Worm (Caenorhabditis elegans): Measurements from ENCODE around the gene nep-16.

nep-16 gene

DNA sequence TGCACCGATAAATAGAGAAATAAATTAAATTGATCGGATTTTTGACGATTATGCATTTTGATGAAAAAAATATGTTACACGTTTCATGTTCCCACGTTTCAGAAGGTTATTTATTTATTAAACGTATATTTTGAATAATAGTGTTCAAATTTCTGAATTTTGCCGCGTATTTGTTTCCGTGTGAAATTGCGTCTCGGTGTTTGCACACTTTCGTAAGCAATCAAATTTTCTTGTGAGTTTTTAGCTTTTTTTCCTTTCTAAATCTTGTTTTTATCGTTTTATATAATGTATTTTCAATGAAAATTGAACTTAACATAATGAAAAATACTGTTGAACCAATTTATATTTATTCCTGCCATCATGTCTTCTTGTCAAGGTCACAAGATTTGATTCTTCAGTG, 9.1 kb downstream of the nep-16 start, which contains the start of gene F45E4.6:
TSS of gene F45E4.6 (minus strand) at position 14 of the 400 bp plus-strand sequence.
- TF ChIP-seq unc-62 (GFP tag; optimal IDR thresholded peaks at IDR 0.05), result no peak

DNA sequence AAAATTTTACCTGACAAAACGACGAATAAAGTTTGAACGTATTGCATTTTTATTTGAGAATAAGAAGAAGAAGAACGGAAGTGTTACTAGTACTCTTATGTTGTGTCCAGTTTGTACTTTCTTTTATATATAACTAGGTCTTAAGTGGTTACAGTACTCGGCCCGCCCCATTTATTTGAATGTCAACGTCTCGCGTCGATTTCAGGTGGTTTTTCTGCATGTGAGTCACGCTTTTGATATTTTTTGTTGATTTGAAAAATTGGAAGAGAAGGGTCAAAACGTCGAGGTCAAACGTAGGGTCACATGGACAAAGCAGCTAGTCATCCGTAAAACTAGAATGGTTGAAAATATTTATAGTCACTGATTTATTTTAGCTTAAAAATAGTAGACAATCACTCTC, 12.7 kb downstream of the nep-16 start, which contains the start of gene F45E4.5:
TSS of gene F45E4.5 (minus strand) at position 101 of the 400 bp plus-strand sequence.
- TF ChIP-seq unc-62 (GFP tag; optimal IDR thresholded peaks at IDR 0.05), result no peak

DNA sequence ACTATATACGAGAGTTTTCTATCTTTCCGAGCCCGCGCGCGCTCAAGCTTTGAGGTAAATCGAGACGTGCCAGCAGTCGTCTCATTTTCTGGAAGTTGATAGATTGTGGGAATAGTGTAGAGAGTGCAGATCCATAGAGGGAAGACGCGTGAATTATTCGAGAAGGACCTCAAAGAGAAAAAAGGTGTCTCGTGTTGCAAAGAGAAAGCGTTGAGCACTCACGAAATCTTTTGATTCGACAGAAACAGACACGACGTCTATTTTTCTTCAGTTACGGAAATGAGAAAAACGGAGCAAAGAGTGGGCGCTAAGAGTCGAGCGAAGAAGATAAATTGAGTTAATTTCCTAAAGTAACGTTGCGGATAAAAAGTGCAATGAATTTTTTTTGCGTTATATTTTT, 17.8 kb downstream of the nep-16 start:
- TF ChIP-seq unc-62 (GFP tag; optimal IDR thresholded peaks at IDR 0.05), result no peak

DNA sequence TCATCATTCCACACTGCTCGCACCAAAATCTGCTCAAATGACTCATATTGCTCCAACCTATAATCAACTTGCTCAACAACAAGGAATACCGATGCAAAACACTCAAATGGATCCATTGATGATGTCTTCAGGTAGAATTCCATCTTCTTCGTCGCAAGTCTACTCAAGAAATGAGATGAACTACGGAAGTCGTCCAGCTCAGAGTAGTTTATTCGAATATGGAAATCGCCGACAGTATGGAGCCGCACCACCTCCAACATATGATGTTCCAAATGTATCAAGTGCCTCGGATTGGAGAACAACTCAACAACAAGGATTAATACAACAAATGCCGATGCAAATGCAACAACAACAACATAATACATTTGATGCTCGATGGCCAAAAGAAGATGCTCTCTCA, 18.6 kb downstream of the nep-16 start:
- TF ChIP-seq unc-62 (GFP tag; optimal IDR thresholded peaks at IDR 0.05), result no peak

DNA sequence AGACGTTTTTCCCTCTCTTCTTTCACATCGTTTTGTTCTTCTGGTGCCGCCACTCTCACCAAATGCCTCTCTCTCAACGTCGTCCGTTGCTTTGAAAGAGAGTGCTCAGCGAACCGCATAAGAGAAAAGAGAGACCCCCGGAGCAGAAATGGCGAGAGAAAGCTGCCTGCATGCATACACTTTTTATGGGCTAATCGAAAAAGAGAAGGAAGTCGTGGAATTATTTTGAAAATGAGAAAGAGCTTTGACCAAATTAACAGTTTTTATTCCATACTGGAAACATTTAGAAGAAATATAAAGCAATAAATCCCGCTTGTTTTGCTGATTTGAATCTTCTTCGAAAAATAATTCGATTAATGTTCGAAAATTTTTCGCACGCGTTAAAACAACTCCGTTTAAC, 21.2 kb downstream of the nep-16 start:
- no peak for TF ChIP-seq unc-62 (GFP tag; optimal IDR thresholded peaks at IDR 0.05)

DNA sequence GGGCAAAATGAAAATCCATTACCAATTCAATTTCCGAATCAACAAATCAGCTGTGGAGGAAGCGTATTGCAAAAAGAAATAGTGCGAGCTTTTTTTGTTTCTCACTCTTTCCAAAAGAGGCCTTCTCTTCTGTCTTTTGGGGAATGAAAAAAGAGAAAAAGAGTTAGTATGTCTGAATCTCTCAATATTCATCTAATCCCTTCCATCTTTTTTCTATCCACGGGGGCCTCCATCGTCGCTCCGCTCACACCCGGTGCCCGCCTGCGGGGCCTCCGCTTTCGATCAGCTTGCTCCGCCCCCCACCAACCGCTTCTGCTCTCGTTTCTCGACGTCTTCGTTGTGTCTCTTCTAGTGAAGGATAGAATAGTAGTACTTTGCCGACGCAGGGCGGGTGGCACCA, 22.4 kb downstream of the nep-16 start:
- no peak for TF ChIP-seq unc-62 (GFP tag; optimal IDR thresholded peaks at IDR 0.05)

DNA sequence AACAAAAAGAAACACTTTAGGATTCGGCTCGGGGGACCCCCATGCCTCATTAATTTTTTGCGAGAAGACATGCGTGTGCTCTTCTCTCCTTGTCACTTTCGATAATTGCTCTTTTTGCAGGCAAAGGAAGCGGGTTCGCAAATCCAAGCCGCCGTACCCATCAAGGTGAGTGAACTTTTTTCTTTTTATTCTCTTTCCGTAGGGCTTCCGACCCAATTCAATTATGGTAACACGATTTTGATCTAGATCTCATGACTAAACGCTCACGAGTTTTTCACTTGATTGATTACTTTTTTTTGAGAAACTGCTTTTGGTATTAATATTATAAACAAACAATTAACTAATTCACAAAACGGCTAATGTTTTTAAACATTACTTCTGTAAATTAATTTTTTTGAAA, 29.1 kb downstream of the nep-16 start:
- TF ChIP-seq unc-62 (GFP tag; optimal IDR thresholded peaks at IDR 0.05), result no peak

DNA sequence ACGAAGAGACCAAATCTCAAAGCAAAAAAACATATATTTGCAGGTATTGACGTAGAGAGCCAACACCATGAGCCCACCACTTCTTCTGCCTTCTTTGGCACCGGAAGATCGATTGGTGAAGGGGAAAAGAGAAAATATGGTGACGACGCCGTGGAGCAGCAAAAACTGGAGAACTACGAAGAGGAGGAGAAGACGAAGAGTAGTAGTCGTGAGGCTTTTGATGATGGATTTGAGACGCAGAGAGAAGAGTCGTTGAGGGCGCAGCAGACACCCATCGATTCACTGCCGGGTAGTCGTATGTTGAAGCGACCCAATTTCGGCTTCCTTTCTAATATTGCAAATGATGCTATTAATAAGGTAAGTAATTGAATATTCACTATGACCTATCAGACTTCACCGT, 30.3 kb downstream of the nep-16 start:
- TF ChIP-seq unc-62 (GFP tag; optimal IDR thresholded peaks at IDR 0.05), result no peak

DNA sequence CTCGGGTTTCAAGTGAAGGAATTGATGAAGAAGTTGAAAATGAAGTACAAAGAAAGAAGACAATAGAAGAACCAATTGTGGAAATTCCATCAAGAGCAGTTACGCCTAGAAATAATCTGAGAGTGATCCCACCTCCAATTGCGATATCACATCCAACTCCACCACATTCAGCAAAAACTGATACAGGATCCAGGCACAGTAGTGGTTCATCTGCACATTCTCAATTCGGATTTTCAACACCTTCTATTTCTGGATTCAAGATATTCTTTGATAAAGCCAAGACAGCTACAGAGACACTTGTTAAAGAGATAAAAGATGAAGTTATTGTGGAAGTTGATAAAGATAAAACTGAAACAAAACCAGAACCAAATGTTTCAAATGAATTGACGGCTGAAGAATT, 33.5 kb downstream of the nep-16 start:
- TF ChIP-seq unc-62 (GFP tag; optimal IDR thresholded peaks at IDR 0.05), result no peak

DNA sequence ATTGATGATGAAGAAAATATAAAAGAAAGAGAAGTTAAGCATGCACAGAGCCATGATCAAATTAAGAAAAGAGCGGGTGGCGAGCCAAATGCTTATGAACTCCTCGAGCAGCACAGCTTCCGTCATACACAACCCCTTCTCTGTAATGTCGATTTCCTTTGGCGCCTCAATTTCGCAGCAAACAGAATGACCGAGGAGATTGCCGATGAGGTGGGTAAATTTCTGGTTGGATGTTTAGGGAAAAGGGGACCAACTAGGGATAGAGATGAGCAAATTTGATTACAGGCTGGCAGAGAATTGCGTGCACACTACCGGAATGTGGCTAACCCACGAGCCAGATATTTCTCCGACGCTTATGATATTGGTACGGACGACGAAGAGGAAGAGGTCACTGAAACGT, 36.2 kb downstream of the nep-16 start:
- no peak for TF ChIP-seq unc-62 (GFP tag; optimal IDR thresholded peaks at IDR 0.05)

DNA sequence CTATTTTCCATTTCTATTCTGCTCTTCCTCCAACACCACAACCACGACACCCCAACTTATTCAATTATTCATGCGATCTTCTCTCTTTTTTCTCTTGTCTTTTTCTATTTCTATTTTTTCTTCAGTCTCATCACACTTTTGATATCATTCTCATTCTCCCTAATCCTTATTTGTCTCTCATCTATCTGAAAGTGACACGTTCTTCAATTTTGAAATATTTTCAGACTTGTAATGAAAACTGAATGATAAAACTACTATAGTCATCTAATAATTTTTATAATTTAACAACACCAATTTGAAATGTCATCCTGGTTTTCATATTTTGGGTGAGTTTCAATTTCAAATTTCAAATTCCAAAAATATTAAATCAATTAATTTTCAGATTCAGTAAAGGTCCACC, 53.0 kb downstream of the nep-16 start, which contains the start of gene cla-1:
TSS of gene cla-1 (plus strand) at position 301 of the 400 bp plus-strand sequence.
- no peak for TF ChIP-seq unc-62 (GFP tag; optimal IDR thresholded peaks at IDR 0.05)

DNA sequence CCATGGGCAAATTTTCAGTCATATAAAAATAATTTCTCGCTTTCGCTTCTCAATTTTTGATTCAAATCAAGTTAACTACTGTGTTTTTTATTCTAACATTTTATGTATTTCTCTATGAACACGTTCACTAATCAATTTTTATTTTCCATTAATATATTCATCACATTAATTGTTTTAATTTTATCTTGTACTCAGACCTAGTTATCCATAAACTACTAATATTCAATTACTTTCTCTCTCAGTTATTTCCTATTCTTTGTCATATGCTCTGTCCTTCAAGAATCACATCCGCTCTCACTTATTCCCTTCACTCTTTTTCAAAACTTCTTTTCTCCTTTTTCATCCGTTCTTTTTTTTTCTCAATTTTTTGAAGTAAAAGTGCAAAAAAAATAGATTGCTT, 54.7 kb downstream of the nep-16 start:
- TF ChIP-seq unc-62 (GFP tag; optimal IDR thresholded peaks at IDR 0.05), result no peak
